Fruit fly (Drosophila melanogaster) whole organism, larva: ENCODE results near the gene Cerk.

Experiments
- noc ChIP-seq: fragments of 200-800 bp; sonication (Bioruptor generic); optimal IDR thresholded peaks from 3 replicates; lab custom pipeline; 2019; ENCODE audit warnings: missing biosample characterization, mild to moderate bottlenecking, missing genetic modification characterization, moderate library complexity

Cerk gene

DNA sequence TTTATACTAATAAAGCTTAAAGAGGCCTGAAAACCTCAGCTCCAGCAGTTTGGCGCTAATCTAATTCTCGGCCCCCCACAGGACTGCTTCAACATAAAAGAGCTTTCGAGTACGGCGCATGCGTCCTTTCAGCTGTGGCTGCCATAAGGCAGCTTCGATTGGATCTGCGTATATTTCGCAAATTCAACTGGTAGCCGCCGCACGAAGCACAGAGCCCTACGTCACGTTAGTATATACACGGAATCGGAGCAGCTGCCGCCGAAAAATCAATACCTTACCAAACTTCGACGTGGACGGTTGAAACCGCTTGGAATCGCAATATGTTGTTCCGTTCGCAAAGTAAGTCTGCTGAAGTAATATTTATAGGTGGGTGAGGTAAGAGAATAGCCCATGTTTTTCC lies 8.5 kb upstream of the Cerk start, which contains the start of gene 7B2:
TSS of gene 7B2 (plus strand) at position 169 of the 400 bp plus-strand sequence.
- TF ChIP-seq noc (tag; lab: Kevin White, UChicago) = no peak

DNA sequence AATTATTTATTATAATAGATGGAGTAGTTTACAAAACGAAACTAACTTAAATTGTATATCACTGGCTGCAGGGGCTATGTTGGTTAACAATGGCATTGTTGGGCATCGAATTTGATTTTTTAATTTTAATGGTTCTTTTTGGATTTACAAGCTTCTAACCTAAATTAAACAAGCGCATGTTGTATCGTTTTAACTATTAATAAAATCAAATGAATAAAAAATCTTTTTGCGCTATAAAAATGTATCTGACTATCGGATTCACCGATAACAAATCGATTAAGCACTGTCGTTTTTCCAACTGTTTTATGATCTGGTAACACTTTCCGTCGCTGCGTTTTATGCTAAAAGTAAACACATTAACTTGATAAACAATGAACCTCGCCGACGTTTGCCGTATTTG lies 6.6 kb upstream of the Cerk start, which contains the start of the genes hd and CG14667:
TSS of gene hd (minus strand) at position 243 of the 400 bp plus-strand sequence.
TSS of gene CG14667 (plus strand) at position 303 of the 400 bp plus-strand sequence.
- TF ChIP-seq noc (tag; lab: Kevin White, UChicago) = no peak

DNA sequence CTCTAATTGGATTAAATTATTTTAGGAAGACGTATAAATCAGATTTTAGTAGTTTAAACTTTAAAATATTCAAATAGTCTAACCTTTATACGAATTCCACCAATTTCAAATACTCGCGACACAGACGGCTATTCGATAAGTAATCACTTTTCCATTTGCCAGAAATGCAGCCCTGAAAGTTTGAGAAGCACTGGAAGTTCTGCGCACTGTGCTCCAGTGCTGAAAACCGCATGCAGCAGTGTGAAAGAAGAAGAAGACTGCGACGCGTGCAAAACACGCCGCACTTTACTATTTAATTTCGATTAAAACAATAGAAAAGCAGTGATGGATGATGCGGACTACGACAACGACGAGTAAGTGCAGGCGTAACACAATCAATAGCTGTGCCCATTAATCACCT lies 3.5 kb upstream of the Cerk start, which contains the start of gene Polr2F:
TSS of gene Polr2F (plus strand) at position 233 of the 400 bp plus-strand sequence.
- peak; percentile 51 for TF ChIP-seq noc (tag; lab: Kevin White, UChicago)

DNA sequence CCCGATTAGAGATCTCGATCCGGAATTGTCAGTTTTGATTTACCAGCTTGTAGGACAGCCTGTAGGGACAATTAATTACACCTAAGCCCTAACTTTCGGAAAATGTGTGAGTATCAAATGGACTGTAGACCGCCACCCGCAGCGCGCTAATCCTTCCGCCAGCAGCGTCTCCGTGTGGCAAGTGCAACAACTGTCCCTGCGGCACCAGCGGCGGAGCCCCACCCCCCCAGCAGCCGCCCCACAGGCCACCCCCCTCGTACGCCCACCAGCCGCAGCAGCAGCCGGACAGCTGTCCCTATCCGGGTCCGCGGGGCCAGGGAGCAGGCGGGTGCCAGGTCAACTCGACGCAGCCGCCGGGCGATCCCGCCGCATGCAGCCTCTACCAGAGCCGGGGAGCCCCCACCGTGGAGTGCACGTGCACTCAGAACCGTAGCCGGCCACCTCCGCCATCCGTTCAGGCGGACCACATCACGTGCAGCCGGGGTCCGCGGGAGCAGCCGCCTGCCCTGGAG lies 1.4 kb upstream of the Cerk start, which contains the start of the genes CG31542 and CG34277:
TSS of gene CG31542 (plus strand) at position 51 of the 512 bp plus-strand sequence.
TSS of gene CG34277 (plus strand) at position 51 of the 512 bp plus-strand sequence.
- no peak for TF ChIP-seq noc (tag; lab: Kevin White, UChicago)

DNA sequence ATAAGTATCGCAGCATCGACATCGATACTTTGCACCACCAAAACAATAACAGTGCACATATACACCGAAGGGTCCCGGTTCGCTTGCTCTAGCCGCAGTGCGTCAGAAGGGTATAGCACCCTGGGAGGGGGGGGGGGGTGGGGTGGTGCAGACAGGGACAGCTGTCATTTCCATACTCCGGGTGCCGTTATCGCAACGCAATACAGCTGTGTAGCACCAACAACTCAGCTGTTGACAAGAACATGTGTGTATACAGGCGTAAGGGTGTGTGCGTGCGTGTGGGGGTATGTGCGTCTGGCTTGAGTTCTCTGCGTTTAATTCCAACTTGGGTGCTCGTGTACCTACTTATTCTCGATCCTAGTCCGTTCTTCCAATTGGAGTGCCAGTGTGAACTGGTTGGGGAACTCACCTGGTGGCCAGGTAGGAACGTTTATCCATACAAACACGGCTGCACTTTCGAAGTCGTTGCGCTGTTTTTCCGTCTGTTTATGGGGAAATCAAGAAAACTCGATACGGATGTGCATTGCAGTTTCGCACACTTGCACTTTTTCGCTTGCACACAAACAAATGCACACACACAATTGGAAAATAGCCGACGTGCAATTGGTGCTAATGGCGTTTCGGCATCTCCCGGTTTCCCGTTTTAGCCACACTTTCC lies 465 bp downstream of the Cerk start:
- no peak for TF ChIP-seq noc (tag; lab: Kevin White, UChicago)

DNA sequence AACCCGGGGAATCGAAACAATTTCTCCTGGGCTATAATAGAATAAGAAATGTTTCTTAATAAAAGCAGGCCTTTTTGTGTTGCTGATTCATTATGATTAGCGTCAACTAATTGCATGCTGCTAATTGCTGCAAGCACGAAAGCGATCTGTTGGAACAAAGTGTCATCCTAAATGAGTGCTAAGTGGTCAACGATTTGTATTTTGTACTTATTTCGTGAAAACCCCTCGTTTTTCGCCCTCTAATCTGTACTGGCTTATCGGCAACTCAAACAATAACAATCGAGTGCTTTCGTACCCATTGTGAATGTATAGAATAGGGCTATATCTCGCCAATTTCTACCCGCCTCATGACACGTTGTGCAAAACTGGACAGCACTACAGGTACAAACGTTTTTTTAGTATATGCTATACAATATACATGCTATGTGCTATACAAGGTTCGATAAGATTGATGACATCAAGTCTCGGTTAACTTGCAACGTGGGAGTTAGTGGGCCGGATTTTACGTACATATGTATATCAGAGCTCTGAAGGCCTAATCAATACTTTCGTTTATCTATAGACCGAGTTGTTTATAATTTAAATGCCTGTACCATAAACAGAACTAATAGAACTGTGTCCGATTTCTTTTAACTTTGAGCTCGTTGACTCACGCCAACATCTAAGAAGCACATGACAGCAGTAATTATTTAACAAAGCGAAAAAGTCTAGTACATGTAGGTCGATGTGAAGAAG lies 3.4 kb downstream of the Cerk start:
- peak; percentile 55 for TF ChIP-seq noc (tag; lab: Kevin White, UChicago)

DNA sequence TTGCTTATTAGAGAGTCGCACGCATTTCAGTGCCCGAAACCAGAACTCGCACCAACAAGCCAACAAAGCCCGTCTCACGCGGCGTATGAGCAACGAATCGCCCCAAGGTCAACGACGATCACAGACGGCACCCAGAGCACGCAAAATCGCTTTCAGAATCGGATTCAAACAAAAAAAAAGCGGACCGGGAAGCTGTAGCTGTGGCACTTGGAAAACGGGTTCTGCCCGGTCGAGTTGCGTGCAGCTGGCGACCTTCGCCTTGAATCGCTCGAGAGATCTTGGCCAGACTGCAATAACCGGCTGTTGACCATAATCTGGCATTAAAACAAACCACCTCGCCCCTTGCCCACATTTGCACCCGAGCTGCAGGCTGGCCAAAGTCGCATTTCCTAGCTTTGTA lies 4.7 kb downstream of the Cerk start:
- no peak for TF ChIP-seq noc (tag; lab: Kevin White, UChicago)

DNA sequence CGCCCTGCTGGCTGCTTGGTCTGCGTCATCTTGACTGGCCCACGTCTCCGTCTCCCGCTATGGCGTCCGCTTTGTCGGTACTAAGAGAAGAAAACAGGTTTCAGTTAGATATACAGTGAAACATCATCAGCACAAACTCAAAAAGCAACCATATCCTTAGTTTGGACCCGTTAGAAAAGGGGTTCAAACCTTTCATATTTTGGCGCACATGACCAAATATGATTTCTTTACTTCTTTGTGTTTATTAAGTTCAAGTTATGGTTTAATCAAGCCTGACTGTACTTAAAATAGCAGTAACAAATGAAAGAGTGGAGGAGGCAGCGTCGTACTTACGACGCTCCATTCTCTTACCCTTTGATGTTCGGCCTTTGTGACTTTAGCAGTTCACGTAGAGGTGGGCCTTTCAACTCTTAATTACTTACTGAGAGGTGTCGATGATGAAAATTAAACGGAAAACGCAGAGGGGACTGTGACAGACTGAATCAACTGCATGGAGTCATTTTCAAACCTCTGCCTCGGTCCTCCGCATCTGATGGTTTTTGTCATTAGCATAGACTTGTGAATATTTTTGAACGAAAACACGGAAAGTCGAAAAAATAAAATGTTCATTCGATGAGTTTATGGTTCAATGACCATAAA lies 6.3 kb downstream of the Cerk start:
- TF ChIP-seq noc (tag; lab: Kevin White, UChicago) = peak; percentile 87

DNA sequence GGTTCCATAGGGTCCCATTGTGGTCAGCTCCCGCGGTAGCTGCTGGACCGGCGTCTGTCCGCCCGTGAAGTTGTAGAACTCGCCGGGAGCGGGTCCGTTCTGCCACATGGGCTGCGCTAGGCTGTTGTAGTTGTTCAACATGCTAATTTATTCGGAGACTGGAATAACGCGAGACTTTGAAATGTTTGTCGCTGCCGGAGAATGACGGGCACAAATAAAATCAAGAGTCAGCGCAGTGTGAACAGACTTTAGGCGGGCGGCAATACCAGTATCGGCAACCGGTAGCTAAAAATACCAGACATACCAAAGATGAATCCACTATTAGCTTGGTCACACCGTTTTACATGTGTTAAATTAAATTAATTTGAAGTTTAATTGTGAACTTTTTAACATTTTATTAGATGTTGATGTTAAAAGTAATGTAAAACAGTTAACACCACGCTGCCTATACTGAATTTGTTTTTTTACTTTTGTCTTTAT lies 10.1 kb downstream of the Cerk start, which contains the start of gene Prosbeta7:
TSS of gene Prosbeta7 (minus strand) at position 430 of the 480 bp plus-strand sequence.
- TF ChIP-seq noc (tag; lab: Kevin White, UChicago) = no peak

DNA sequence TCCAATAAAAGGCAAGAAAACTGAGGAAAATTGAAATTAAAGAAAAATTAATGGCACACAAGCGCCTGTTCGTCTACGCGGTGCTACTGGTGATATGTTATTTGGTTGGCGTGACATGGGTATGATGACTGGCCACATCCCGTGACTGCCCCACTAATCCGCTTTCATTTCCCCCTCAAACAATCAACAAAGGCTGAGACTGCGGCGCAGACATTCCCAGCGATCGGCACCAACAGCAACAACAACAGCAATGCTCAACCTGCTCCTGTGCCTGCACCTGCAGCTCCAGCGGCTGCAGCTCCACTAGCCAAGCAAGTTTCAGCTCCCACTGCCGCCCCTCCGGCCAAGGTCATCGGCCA lies 13.0 kb downstream of the Cerk start:
- no peak for TF ChIP-seq noc (tag; lab: Kevin White, UChicago)

DNA sequence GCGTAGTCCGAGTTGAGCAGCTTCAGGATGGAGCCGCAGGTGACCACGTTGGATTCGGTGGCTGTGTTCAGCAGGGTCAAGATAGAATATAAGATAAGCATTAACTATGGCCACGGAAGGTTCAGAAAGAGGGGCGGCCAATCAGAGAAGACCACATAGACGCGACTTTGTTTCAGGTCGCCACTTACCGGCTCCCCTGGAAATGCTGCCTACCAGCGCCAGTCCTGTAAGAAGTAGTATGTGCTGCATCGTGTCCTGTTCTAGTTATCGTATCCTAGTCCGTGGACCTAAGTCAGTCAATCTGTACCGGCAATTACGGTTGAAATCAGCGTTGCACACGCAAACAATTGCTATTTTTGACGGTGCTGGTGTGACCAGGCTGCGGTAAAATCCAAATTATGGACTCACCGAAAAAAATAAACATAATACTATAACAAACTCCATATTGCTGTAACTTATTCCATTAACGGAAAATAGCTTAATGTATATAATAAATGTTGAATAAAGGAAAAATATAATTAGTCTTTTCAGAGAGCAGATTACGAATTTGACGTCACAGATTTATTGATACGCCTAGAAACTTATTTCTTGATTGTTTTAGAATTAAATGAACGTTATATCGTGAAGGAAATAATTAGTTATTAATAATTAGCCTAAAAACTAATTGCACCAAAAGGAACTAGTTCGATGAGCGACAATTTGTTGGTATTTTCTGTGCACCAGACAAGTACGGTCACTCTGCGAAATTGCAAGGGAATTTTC lies 13.6 kb downstream of the Cerk start, which contains the start of the genes CG11999 and CG1161:
TSS of gene CG11999 (minus strand) at position 375 of the 762 bp plus-strand sequence.
TSS of gene CG1161 (plus strand) at position 720 of the 762 bp plus-strand sequence.
- TF ChIP-seq noc (tag; lab: Kevin White, UChicago) = peak; percentile 4

DNA sequence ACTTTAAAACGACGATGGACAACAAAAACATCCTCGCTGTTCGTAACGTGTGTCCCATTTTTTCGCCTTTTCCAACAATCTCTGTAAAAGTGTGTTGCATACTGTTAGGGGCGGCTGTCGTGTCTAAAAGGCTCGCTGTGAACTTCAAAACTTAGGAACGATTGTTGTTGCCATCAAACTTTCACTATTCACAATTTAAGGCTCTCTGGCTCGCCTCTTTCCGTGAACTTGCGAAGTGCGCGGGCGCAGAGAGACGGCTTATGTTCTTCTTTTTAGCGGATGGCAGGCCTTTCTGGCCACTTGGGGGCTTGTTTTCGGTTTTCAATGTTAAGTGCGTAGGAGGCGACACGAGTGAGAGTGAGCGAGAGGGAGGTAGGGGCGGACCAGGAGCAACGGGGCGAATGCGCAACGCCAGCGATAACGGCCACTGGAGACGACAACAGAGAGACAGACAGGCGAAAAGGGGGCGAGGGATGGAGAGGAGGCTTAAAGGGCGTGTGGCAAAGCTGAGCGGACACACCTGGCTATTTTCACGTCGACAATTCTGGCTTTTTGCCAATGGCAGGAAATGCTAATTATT lies 17.6 kb downstream of the Cerk start, which contains the start of gene mtd:
TSS of gene mtd (minus strand) at position 51 of the 580 bp plus-strand sequence.
- TF ChIP-seq noc (tag; lab: Kevin White, UChicago) = no peak

DNA sequence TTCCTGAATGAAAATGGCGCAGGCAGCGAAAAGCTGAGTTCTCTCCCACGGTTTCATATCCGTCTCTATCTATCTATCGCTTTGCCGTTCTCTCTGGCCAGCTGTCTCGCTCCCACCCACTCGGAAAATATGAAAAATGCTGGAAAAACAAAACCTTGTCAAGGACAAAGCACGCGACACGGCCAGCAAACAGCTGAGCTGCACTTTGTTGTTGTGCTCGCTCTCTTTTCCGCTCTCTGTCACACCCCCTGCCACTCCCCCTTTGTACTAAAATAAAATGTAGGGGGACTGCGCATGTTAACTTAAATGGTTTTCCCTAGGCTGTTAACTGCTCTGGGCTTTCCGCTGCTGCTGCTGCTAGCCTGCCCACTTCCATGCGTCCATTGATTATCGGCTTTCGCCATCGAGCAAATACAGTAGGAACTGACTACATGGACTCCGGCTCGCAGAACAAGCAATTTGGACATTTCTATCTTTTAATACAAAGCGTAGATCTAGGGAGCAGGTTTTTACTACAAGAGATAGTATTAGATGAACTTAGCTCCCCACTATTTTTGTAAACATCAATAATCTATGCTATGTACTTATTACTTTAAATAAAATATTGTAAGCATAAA lies 21.3 kb downstream of the Cerk start:
- TF ChIP-seq noc (tag; lab: Kevin White, UChicago) = no peak
